Fruit fly (Drosophila melanogaster) whole organism, larva: ENCODE measurements around the gene CG17192.

ENCODE experiments used
- noc ChIP-seq: fragments of 200-800 bp; sonication (Bioruptor generic); optimal IDR thresholded peaks from 3 replicates; lab custom pipeline; 2019; ENCODE audit warnings: missing biosample characterization, mild to moderate bottlenecking, missing genetic modification characterization, moderate library complexity

Gene CG17192

dm6 chr3R:27002787-27003186, 15.3 kb downstream of the CG17192 start:
- peak; percentile 90 for TF ChIP-seq noc (tag; lab: Kevin White, UChicago)

dm6 chr3R:26999452-26999851, 18.6 kb downstream of the CG17192 start, which contains the start of gene CG31077:
CG31077 (plus strand) TSS chr3R:26999752.
- no peak for TF ChIP-seq noc (tag; lab: Kevin White, UChicago)

- TF ChIP-seq noc (tag; lab: Kevin White, UChicago) = no peak
Observed at dm6 chr3R:26996642-26997041, 21.4 kb downstream of the CG17192 start, which contains the start of gene RYa-R. RYa-R (plus strand) TSS chr3R:26996980.

dm6 chr3R:26994532-26994931, 23.6 kb downstream of the CG17192 start, which contains the start of gene TwdlC:
TwdlC (plus strand) TSS chr3R:26994832.
- no peak for TF ChIP-seq noc (tag; lab: Kevin White, UChicago)

dm6 chr3R:26989802-26990509, 28.1 kb downstream of the CG17192 start, which contains the start of gene CG31076:
CG31076 (minus strand) TSS chr3R:26989852.
- TF ChIP-seq noc (tag; lab: Kevin White, UChicago) = peak; percentile 76

dm6 chr3R:26988412-26988981, 29.6 kb downstream of the CG17192 start, which contains the start of gene CG31075:
CG31075 (minus strand) TSS chr3R:26988517.
- peak; percentile 85 for TF ChIP-seq noc (tag; lab: Kevin White, UChicago)

dm6 chr3R:26987455-26987854, 30.6 kb downstream of the CG17192 start:
- TF ChIP-seq noc (tag; lab: Kevin White, UChicago) = no peak

- peak; percentile 64 for TF ChIP-seq noc (tag; lab: Kevin White, UChicago)
Observed at dm6 chr3R:26984437-26984836, 33.6 kb downstream of the CG17192 start.

dm6 chr3R:26982106-26982505, 36.0 kb downstream of the CG17192 start:
- TF ChIP-seq noc (tag; lab: Kevin White, UChicago) = no peak

dm6 chr3R:26980282-26980691, 37.8 kb downstream of the CG17192 start:
- peak; percentile 28 for TF ChIP-seq noc (tag; lab: Kevin White, UChicago)

- TF ChIP-seq noc (tag; lab: Kevin White, UChicago) = no peak
Observed at dm6 chr3R:26978241-26978640, 39.8 kb downstream of the CG17192 start, which contains the start of the genes CG14253 and CG46313. CG14253 (plus strand) TSS chr3R:26978541. CG46313 (plus strand) TSS chr3R:26978541.

dm6 chr3R:26969743-26970142, 48.3 kb downstream of the CG17192 start:
- TF ChIP-seq noc (tag; lab: Kevin White, UChicago) = peak; percentile 77

- TF ChIP-seq noc (tag; lab: Kevin White, UChicago) = peak; percentile 2
Observed at dm6 chr3R:26968823-26969638, 49.1 kb downstream of the CG17192 start.

- TF ChIP-seq noc (tag; lab: Kevin White, UChicago) = no peak
Observed at dm6 chr3R:26968313-26968605, 49.8 kb downstream of the CG17192 start.

- peak; percentile 41 for TF ChIP-seq noc (tag; lab: Kevin White, UChicago)
Observed at dm6 chr3R:26967587-26968312, 50.3 kb downstream of the CG17192 start.
